Worm (Caenorhabditis elegans) whole organism, L1 larva: Measurements from ENCODE around the gene C02B8.12.

Source experiments
- ama-1 ChIP-seq: fragments of 150-350 bp; optimal IDR thresholded peaks from 2 replicates; lab custom pipeline; 2014
- egl-27 ChIP-seq, 2 experiments: fragments of 150-350 bp in 1 of 2; sonication (generic microtip); optimal IDR thresholded peaks; 3 replicates each; lab custom pipeline; 2017 to 2018; ENCODE audit warnings: missing biosample characterization in 2 of 2, missing genetic modification characterization in 2 of 2, missing genetic modification reagents in 2 of 2
- fkh-10 ChIP-seq: sonication (generic microtip); optimal IDR thresholded peaks from 2 replicates; lab custom pipeline; 2017; ENCODE audit warnings: missing biosample characterization, missing genetic modification reagents, missing genetic modification characterization
- lin-15B ChIP-seq: fragments of 150-350 bp; sonication (generic microtip); optimal IDR thresholded peaks from 3 replicates; lab custom pipeline; 2014; ENCODE audit warnings: missing biosample characterization, missing genetic modification characterization
- nhr-77 ChIP-seq: fragments of 150-350 bp; optimal IDR thresholded peaks from 2 replicates; lab custom pipeline; 2014; ENCODE audit warnings: missing biosample characterization, missing genetic modification characterization
- rnt-1 ChIP-seq: sonication (generic microtip); optimal IDR thresholded peaks from 2 replicates; lab custom pipeline; 2016; ENCODE audit warnings: mild to moderate bottlenecking, missing genetic modification characterization, moderate library complexity, missing compliant biosample characterization
- unc-130 ChIP-seq: fragments of 150-350 bp; optimal IDR thresholded peaks from 2 replicates; lab custom pipeline; 2017; ENCODE audit warnings: missing biosample characterization, missing genetic modification characterization, inconsistent platforms
- unc-30 ChIP-seq: sonication (generic microtip); optimal IDR thresholded peaks from 2 replicates; lab custom pipeline; 2017; ENCODE audit warnings: missing biosample characterization, missing genetic modification characterization
- unc-86 ChIP-seq: sonication (generic microtip); optimal IDR thresholded peaks from 2 replicates; lab custom pipeline; 2016; ENCODE audit warnings: missing genetic modification characterization, missing compliant biosample characterization
- zag-1 ChIP-seq: fragments of 150-350 bp; optimal IDR thresholded peaks from 2 replicates; lab custom pipeline; 2014; ENCODE audit warnings: missing biosample characterization, missing genetic modification characterization

ce11 chrX:8089266-8089909 is 33.8 kb downstream of the C02B8.12 start:
- TF ChIP-seq egl-27 (tag; optimal IDR thresholded peaks at IDR 0.05; lab: Kevin White, UChicago) (no peak), fkh-10 (GFP tag; lab: Kevin White, UChicago) (no peak), unc-30 (tag; lab: Kevin White, UChicago) (no peak), rnt-1 (tag; lab: Kevin White, UChicago) (peak; percentile 22), lin-15B (tag; lab: Kevin White, UChicago) (no peak), nhr-77 (tag; lab: Kevin White, UChicago) (no peak), zag-1 (tag; lab: Kevin White, UChicago) (no peak), ama-1 (lab: Kevin White, UChicago) (no peak), unc-86 (tag; lab: Kevin White, UChicago) (no peak), unc-130 (no peak)
